Worm (Caenorhabditis elegans): ENCODE data around the gene F26F4.6.

F26F4.6 gene

ce11 chrIII:4930154-4930679 lies 36.8 kb upstream of the F26F4.6 start, which contains the start of gene set-2:
TSS of gene set-2 (minus strand) at chrIII:4930204.
- TF ChIP-seq rpc-1 (optimal IDR thresholded peaks at IDR 0.05), result no peak
- TF ChIP-seq rpc-1 (tag; optimal IDR thresholded peaks at IDR 0.05), result no peak
- TF ChIP-seq ceh-58 (GFP tag; IDR thresholded peaks at IDR 0.05), result no peak
- TF ChIP-seq unc-130 (GFP tag; optimal IDR thresholded peaks at IDR 0.05), result peak; percentile 95
- peak; percentile 88 for TF ChIP-seq ceh-27 (GFP tag; optimal IDR thresholded peaks at IDR 0.05)
- peak; percentile 97 for TF ChIP-seq lin-54 (GFP tag; optimal IDR thresholded peaks at IDR 0.05)
- no peak for TF ChIP-seq nhr-90 (tag; optimal IDR thresholded peaks at IDR 0.05)
- peak; percentile 83 for TF ChIP-seq mcd-1 (GFP tag; IDR thresholded peaks at IDR 0.05)
- TF ChIP-seq dpff-1 (tag; optimal IDR thresholded peaks at IDR 0.05), result no peak
- TF ChIP-seq fkh-3 (tag; optimal IDR thresholded peaks at IDR 0.05), result no peak
- TF ChIP-seq tbp1 (GFP tag; optimal IDR thresholded peaks at IDR 0.05), result peak; percentile 48
- TF ChIP-seq madf-8 (GFP tag; conservative IDR thresholded peaks at IDR 0.05), result peak; percentile 77
- peak; percentile 48 for TF ChIP-seq hmg-1.2 (GFP tag; IDR thresholded peaks at IDR 0.05)
- peak; percentile 29 to 89 (median 79) for TF ChIP-seq lin-35 (GFP tag; optimal IDR thresholded peaks at IDR 0.05)
- peak; percentile 43; the same call in 1 of the 2 replicates for TF ChIP-seq egrh-3 (GFP tag; IDR thresholded peaks at IDR 0.05)
- no peak for TF ChIP-seq mel-28 (tag; optimal IDR thresholded peaks at IDR 0.05; ENCODE audit: borderline replicate concordance)
- peak; percentile 77 for TF ChIP-seq tlf-1 (GFP tag; optimal IDR thresholded peaks at IDR 0.05)
- TF ChIP-seq Y67H2A.10 (GFP tag; conservative IDR thresholded peaks at IDR 0.05), result peak; percentile 45; the same call in 1 of the 2 replicates
- peak; percentile 78 for TF ChIP-seq snpc-3.4 (tag; optimal IDR thresholded peaks at IDR 0.05)
- peak; percentile 87 for TF ChIP-seq ztf-25 (GFP tag; IDR thresholded peaks at IDR 0.05)
- peak; percentile 38 for TF ChIP-seq F10E7.11 (tag; optimal IDR thresholded peaks at IDR 0.05)
- no peak for TF ChIP-seq atf-7 (tag; optimal IDR thresholded peaks at IDR 0.05)
- TF ChIP-seq ztf-26 (tag; optimal IDR thresholded peaks at IDR 0.05), result no peak
- TF ChIP-seq ama-1 (optimal IDR thresholded peaks at IDR 0.05), result no peak
- no peak for TF ChIP-seq ama-1 (GFP tag; optimal IDR thresholded peaks at IDR 0.05)
- no peak for TF ChIP-seq T26A5.8 (tag; optimal IDR thresholded peaks at IDR 0.05)
- peak; percentile 50 for TF ChIP-seq ceh-100 (GFP tag; IDR thresholded peaks at IDR 0.05)
- TF ChIP-seq rec-8 (tag; optimal IDR thresholded peaks at IDR 0.05), result peak; percentile 52 to 80
- TF ChIP-seq nfya-2 (GFP tag; IDR thresholded peaks at IDR 0.05), result no peak
- TF ChIP-seq repo-1 (tag; optimal IDR thresholded peaks at IDR 0.05), result no peak
- peak in 1 of 2 experiments; percentile 32 for TF ChIP-seq let-607 (tag; optimal IDR thresholded peaks at IDR 0.05)
- peak; percentile 30 for TF ChIP-seq nhr-80 (tag; optimal IDR thresholded peaks at IDR 0.05)
- no peak for TF ChIP-seq C06A6.2 (GFP tag; conservative IDR thresholded peaks at IDR 0.05)
- TF ChIP-seq rcor-1 (GFP tag; IDR thresholded peaks at IDR 0.05), result peak; percentile 81
- TF ChIP-seq ceh-40 (GFP tag; IDR thresholded peaks at IDR 0.05), result peak; percentile 54; the same call in 1 of the 2 replicates
- TF ChIP-seq nhr-179 (tag; optimal IDR thresholded peaks at IDR 0.05), result no peak
- peak; percentile 65; the same call in 1 of the 2 replicates for TF ChIP-seq pbrm-1 (GFP tag; IDR thresholded peaks at IDR 0.05)
- no peak for TF ChIP-seq ets-4 (GFP tag; optimal IDR thresholded peaks at IDR 0.05)
- TF ChIP-seq chd-7 (tag; optimal IDR thresholded peaks at IDR 0.05), result peak; percentile 19
- peak; percentile 92 for TF ChIP-seq bed-2 (GFP tag; IDR thresholded peaks at IDR 0.05)
- peak; percentile 66 for TF ChIP-seq attf-3 (GFP tag; conservative IDR thresholded peaks at IDR 0.05)
- peak; percentile 65; the same call in 1 of the 2 replicates for TF ChIP-seq ekl-4 (GFP tag; IDR thresholded peaks at IDR 0.05)
- TF ChIP-seq lag-1 (GFP tag; IDR thresholded peaks at IDR 0.05), result no peak
- TF ChIP-seq snpc-1.3 (tag; optimal IDR thresholded peaks at IDR 0.05; ENCODE audit: insufficient read depth), result peak; percentile 60
- no peak for TF ChIP-seq hmg-20 (GFP tag; IDR thresholded peaks at IDR 0.05)
- TF ChIP-seq Y79H2A.3 (GFP tag; conservative IDR thresholded peaks at IDR 0.05), result no peak
- TF ChIP-seq D2030.7 (GFP tag; IDR thresholded peaks at IDR 0.05), result peak; percentile 80
- peak; percentile 88 for TF ChIP-seq madf-6 (GFP tag; IDR thresholded peaks at IDR 0.05)
- TF ChIP-seq K12H6.12 (tag; optimal IDR thresholded peaks at IDR 0.05), result peak; percentile 59
